Worm (Caenorhabditis elegans): Measurements from ENCODE around the gene F17C11.4.
A peak's percentile ranks its signal among the peaks of the same experiment; 100 is the strongest.

F17C11.4 gene

DNA sequence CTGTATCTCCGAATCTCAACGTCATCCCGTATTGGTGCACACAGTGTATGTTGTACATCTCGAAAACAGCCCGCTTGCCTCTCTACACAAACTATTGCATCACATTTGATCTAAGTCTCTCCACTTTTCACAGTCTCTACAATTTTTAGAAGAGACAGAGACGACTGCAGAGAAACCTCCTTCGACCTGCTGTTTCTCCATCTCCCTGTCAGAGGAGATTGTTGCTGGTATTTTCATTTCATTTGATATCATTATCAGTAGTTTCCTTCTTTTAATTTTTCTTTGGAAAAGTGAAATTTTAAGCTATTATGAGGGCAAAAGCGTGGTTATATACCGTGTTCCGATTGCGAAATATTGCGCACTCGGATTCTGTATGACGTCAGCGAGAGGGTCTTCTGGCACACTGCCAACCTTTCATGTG, 11.1 kb upstream of the F17C11.4 start (continued):
- TF ChIP-seq daf-19 (GFP tag; conservative IDR thresholded peaks at IDR 0.05) (0 out of 2 replicates have a peak, but pooled peaks have one; percentile 23), cey-2 (tag; optimal IDR thresholded peaks at IDR 0.05; ENCODE audit: borderline replicate concordance, insufficient read depth) (peak; percentile 51), attf-4 (tag; optimal IDR thresholded peaks at IDR 0.05) (no peak), dve-1 (tag; optimal IDR thresholded peaks at IDR 0.05; ENCODE audit: insufficient read depth) (peak; percentile 88), aha-1 (tag) (peak; percentile 49), pha-4 (GFP tag; IDR thresholded peaks at IDR 0.05) (peak; percentile 82), pha-4 (tag; optimal IDR thresholded peaks at IDR 0.05) (no peak), aly-2 (tag; optimal IDR thresholded peaks at IDR 0.05) (no peak), spr-1 (tag; optimal IDR thresholded peaks at IDR 0.05) (peak; percentile 71), ama-1 (optimal IDR thresholded peaks at IDR 0.05) (peak; percentile 58), unc-62 (GFP tag; optimal IDR thresholded peaks at IDR 0.05 in 1 of 2) (peak in 1 of 2 experiments; percentile 96), unc-62 (tag; optimal IDR thresholded peaks at IDR 0.05) (no peak), hlh-30 (tag; optimal IDR thresholded peaks at IDR 0.05; ENCODE audit: insufficient read depth) (peak; percentile 58), dpl-1 (GFP tag; optimal IDR thresholded peaks at IDR 0.05) (peak; percentile 36), lin-13 (GFP tag; optimal IDR thresholded peaks at IDR 0.05) (peak; percentile 67), mdt-29 (GFP tag; IDR thresholded peaks at IDR 0.05) (no peak), ceh-82 (tag; optimal IDR thresholded peaks at IDR 0.05) (no peak)

DNA sequence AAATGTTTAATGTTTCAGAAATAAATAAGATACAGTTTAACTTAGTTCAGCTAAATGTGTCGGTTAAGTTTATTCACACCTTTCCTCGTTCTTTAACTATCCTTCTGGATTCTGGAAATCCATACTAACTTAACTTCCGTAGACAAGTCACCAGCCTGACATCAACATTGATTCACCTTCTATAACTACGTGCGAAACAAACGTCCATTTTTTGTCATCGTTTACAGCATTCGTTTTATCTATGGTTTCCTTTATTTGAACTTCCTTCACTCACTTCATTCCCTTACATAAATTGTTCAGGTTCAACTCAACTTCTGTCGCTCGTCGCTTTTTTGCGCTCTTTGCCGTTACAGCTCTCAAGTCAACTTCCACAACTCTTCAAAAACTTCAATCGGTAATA, 10.5 kb upstream of the F17C11.4 start, which contains the start of gene F17C11.26:
Gene F17C11.26, plus strand, starts transcription at position 301 of the 400 bp plus-strand sequence.
- no peak for TF ChIP-seq hmg-1.1 (GFP tag; IDR thresholded peaks at IDR 0.05)
- TF ChIP-seq ceh-28 (tag; optimal IDR thresholded peaks at IDR 0.05), result no peak
- TF ChIP-seq ztf-7 (tag; optimal IDR thresholded peaks at IDR 0.05), result no peak

DNA sequence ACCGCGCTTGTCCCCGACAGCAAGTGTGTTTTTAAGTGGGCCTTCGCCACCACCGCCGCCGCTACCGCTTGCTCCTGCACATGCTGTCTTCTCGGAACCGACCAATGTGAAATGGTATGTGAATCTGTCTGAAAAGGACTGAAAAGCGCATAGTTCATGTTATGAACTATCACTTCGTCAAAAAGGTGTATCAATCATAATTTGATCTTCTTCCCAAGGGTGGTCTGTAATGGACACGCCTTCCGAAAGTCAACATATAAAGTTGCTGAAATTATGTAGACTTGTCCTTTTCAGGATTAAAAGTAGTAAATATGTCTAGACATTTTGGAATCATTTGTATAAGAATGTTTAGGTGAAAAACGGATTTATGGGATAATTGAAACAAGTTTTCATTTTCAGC, 9.5 kb upstream of the F17C11.4 start, which contains the start of gene zip-9:
Gene zip-9, plus strand, starts transcription at position 301 of the 400 bp plus-strand sequence.
- TF ChIP-seq lin-39 (tag; optimal IDR thresholded peaks at IDR 0.05) (no peak), tag-97 (GFP tag; IDR thresholded peaks at IDR 0.05) (no peak), Y75B8A.6 (GFP tag; IDR thresholded peaks at IDR 0.05) (0 out of 2 replicates have a peak, but pooled peaks have one; percentile 18), nhr-10 (tag; optimal IDR thresholded peaks at IDR 0.05) (no peak), unc-130 (GFP tag; optimal IDR thresholded peaks at IDR 0.05) (no peak), mxl-2 (GFP tag; conservative IDR thresholded peaks at IDR 0.05) (no peak)

DNA sequence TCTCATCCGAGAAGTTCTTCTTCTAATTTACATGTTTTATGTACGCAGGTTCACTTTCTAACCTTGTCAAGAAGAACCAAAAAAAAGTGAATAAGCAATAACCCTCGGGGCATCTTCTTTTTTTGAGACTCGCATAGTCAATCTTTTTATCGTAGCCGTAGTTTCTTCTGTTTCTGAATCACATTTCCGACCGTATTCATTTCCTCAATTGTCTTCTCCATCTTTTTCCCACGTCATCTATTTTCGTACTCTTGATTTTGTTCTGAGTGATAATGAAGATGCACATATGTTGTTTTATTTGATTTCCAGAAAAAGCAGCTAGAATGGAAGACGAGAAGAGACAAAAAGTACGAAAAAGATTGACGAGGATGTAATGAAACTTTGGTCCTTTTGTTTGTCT, 6.8 kb upstream of the F17C11.4 start:
- TF ChIP-seq dmd-6 (GFP tag; IDR thresholded peaks at IDR 0.05), result no peak
- TF ChIP-seq F10B5.3 (tag; optimal IDR thresholded peaks at IDR 0.05), result no peak
- peak in 1 of 2 experiments; percentile 9 for TF ChIP-seq lsy-2 (tag; optimal IDR thresholded peaks at IDR 0.05)
- TF ChIP-seq fkh-10 (GFP tag; optimal IDR thresholded peaks at IDR 0.05), result peak; percentile 70
- TF ChIP-seq ces-1 (GFP tag; optimal IDR thresholded peaks at IDR 0.05), result peak; percentile 32
- TF ChIP-seq F37D6.2 (tag; optimal IDR thresholded peaks at IDR 0.05), result no peak

DNA sequence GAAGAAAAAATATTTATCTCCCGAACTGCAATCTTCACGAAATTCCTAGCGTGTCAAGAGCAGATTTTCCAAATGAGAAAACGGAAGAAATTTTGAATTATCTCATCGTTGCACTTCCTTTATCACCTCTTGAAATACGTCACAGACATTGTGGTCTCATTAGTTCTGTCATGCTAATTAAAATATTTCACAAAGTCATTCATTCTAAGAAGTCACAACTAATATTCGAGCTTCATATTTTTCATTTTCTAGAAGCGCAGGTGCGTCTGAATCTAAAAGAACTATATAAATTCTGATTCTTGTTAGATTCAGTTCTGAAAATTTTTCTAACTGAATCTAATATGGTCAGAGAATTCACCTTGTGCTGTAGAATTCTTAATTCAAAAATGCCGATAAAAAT, 4.5 kb upstream of the F17C11.4 start:
- no peak for TF ChIP-seq rbr-2 (tag; optimal IDR thresholded peaks at IDR 0.05)

DNA sequence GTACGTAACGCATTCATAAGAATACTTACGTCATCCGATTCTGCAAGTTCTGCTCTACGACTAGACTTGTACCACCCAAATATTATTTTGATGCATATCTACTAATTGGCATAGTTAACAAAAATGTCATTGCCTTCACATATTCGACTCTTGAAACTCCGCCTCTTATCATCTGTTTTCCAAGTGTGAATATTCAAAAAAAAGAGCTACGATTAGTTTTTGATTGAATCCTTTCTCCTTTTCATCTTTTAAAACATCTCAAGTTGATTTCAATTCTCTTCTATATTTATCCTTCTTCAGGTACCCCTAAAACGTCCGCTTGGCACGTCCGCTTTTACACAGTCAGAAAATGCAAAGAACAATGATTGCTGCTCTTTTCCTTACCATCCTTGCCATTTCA, 3.7 kb upstream of the F17C11.4 start, which contains the start of gene F17C11.2:
Gene F17C11.2, plus strand, starts transcription at position 301 of the 400 bp plus-strand sequence.
- peak; percentile 38 for TF ChIP-seq aha-1 (tag)
- no peak for TF ChIP-seq nhr-11 (tag; optimal IDR thresholded peaks at IDR 0.05)

Measured in whole organism, L4 larva.